Worm (Caenorhabditis elegans) whole organism, early embryonic: ENCODE results near the gene dohh-1.
A peak's percentile ranks its signal among the peaks of the same experiment; 100 is the strongest.

ENCODE experiments used
- B0310.2 ChIP-seq: sonication (generic microtip); optimal IDR thresholded peaks from 2 replicates; lab custom pipeline; 2016; ENCODE audit warnings: mild to moderate bottlenecking, missing genetic modification characterization, missing compliant biosample characterization
- F13C5.2 ChIP-seq: sonication (generic microtip); optimal IDR thresholded peaks from 2 replicates; lab custom pipeline; 2017; ENCODE audit warnings: mild to moderate bottlenecking, missing genetic modification characterization, inconsistent platforms, missing compliant biosample characterization
- aly-1 ChIP-seq: sonication (generic microtip); optimal IDR thresholded peaks from 2 replicates; lab custom pipeline; 2016; ENCODE audit warnings: missing genetic modification characterization, missing compliant biosample characterization
- ama-1 ChIP-seq: fragments of 150-350 bp; optimal IDR thresholded peaks from 2 replicates; lab custom pipeline; 2014
- ceh-13 ChIP-seq: fragments of 200-800 bp; sonication (Bioruptor generic); optimal IDR thresholded peaks from 2 replicates; lab custom pipeline; 2018; ENCODE audit warnings: mild to moderate bottlenecking, missing genetic modification characterization, missing compliant biosample characterization
- ceh-36 ChIP-seq: sonication (generic microtip); optimal IDR thresholded peaks from 2 replicates; lab custom pipeline; 2016; ENCODE audit warnings: missing genetic modification characterization, inconsistent platforms, missing compliant biosample characterization
- ets-7 ChIP-seq: sonication (generic microtip); optimal IDR thresholded peaks from 2 replicates; lab custom pipeline; 2016; ENCODE audit warnings: missing genotype, missing genetic modification characterization, missing compliant biosample characterization
- flt-1 ChIP-seq: fragments of 200-800 bp; sonication (Bioruptor generic); IDR thresholded peaks from 2 replicates; pipeline ENCODE4 v1.3.6; 2022; ENCODE audit warnings: missing genetic modification characterization, missing compliant biosample characterization
- hmbx-1 ChIP-seq: sonication (generic microtip); optimal IDR thresholded peaks from 2 replicates; lab custom pipeline; 2016; ENCODE audit warnings: mild to moderate bottlenecking, missing genetic modification characterization, missing compliant biosample characterization
- hmg-4 ChIP-seq: fragments of 200-800 bp; sonication (Bioruptor generic); optimal IDR thresholded peaks from 2 replicates; lab custom pipeline; 2018; ENCODE audit warnings: mild to moderate bottlenecking, missing genetic modification characterization, missing compliant biosample characterization
- hnd-1 ChIP-seq: sonication (generic microtip); optimal IDR thresholded peaks from 2 replicates; lab custom pipeline; 2016; ENCODE audit warnings: missing genetic modification characterization, missing compliant biosample characterization
- pes-1 ChIP-seq: fragments of 200-800 bp; sonication (Bioruptor generic); IDR thresholded peaks from 2 replicates; pipeline ENCODE4 v1.3.6; 2022; ENCODE audit warnings: missing genetic modification reagents, missing genetic modification characterization, missing compliant biosample characterization
- scrt-1 ChIP-seq: fragments of 200-800 bp; sonication (Bioruptor generic); IDR thresholded peaks from 2 replicates; pipeline ENCODE4 v1.3.6; 2022; ENCODE audit warnings: missing genetic modification characterization, missing compliant biosample characterization
- sea-1 ChIP-seq: fragments of 200-800 bp; sonication (Bioruptor generic); conservative IDR thresholded peaks from 2 replicates; pipeline ENCODE4 v1.3.6; 2022; ENCODE audit warnings: missing genetic modification characterization, missing compliant biosample characterization
- tbx-11 ChIP-seq: fragments of 200-800 bp; sonication (Bioruptor generic); IDR thresholded peaks from 2 replicates; pipeline ENCODE4 v1.3.6; 2022; ENCODE audit warnings: missing genetic modification characterization, missing compliant biosample characterization
- tbx-37 ChIP-seq: fragments of 200-800 bp; sonication (Bioruptor generic); conservative IDR thresholded peaks from 2 replicates; pipeline ENCODE4 v1.3.6; 2022; ENCODE audit warnings: missing genetic modification reagents, missing genetic modification characterization, missing compliant biosample characterization
- tra-4 ChIP-seq: sonication (generic microtip); optimal IDR thresholded peaks from 2 replicates; lab custom pipeline; 2017; ENCODE audit warnings: missing genetic modification characterization, missing compliant biosample characterization

dohh-1 gene

ce11 chrII:10547311-10547710 is 32.4 kb upstream of the dohh-1 start:
- TF ChIP-seq pes-1 = no peak
- no peak for TF ChIP-seq hmg-4 (GFP tag; lab: Kevin White, UChicago)
- 0 out of 2 replicates have a peak, but pooled peaks have one; percentile 19 for TF ChIP-seq sea-1 (GFP tag; lab: Robert Waterston, UW)
- TF ChIP-seq aly-1 = peak; percentile 43

ce11 chrII:10547803-10548693 is 31.7 kb upstream of the dohh-1 start:
- TF ChIP-seq ama-1 (lab: Kevin White, UChicago) = peak; percentile 0
- TF ChIP-seq ets-7 (tag; lab: Kevin White, UChicago) = no peak
- peak; percentile 40 for TF ChIP-seq hmg-4 (GFP tag; lab: Kevin White, UChicago)

ce11 chrII:10548778-10549671 is 30.7 kb upstream of the dohh-1 start:
- TF ChIP-seq pes-1 (no peak), ceh-13 (GFP tag; lab: Kevin White, UChicago) (no peak), sea-1 (GFP tag; lab: Robert Waterston, UW) (no peak), ama-1 (lab: Kevin White, UChicago) (peak; percentile 28), scrt-1 (GFP tag; lab: Robert Waterston, UW) (peak; percentile 59; the same call in 1 of the 2 replicates), F13C5.2 (tag; lab: Kevin White, UChicago) (peak; percentile 56), hmg-4 (GFP tag; lab: Kevin White, UChicago) (peak; percentile 61), flt-1 (GFP tag; lab: Robert Waterston, UW) (peak; percentile 54)

- TF ChIP-seq ceh-36 (tag; lab: Kevin White, UChicago) = no peak
- no peak for TF ChIP-seq tbx-11 (GFP tag; lab: Robert Waterston, UW)
- TF ChIP-seq ets-7 (tag; lab: Kevin White, UChicago) = no peak
- TF ChIP-seq aly-1 = no peak
- no peak for TF ChIP-seq ama-1 (lab: Kevin White, UChicago)
- no peak for TF ChIP-seq pes-1
- no peak for TF ChIP-seq sea-1 (GFP tag; lab: Robert Waterston, UW)
- no peak for TF ChIP-seq hnd-1 (tag; lab: Kevin White, UChicago)
- no peak for TF ChIP-seq ceh-13 (GFP tag; lab: Kevin White, UChicago)
- no peak for TF ChIP-seq hmbx-1 (tag; lab: Kevin White, UChicago)
- no peak for TF ChIP-seq tra-4
- TF ChIP-seq B0310.2 (tag; lab: Kevin White, UChicago) = no peak
- no peak for TF ChIP-seq scrt-1 (GFP tag; lab: Robert Waterston, UW)
- no peak for TF ChIP-seq F13C5.2 (tag; lab: Kevin White, UChicago)
Observed at ce11 chrII:10550173-10550572, 29.6 kb upstream of the dohh-1 start.

ce11 chrII:10550872-10551647 is 28.7 kb upstream of the dohh-1 start:
- TF ChIP-seq B0310.2 (tag; lab: Kevin White, UChicago) (no peak), ceh-36 (tag; lab: Kevin White, UChicago) (no peak), aly-1 (no peak), pes-1 (no peak), tbx-37 (GFP tag; lab: Robert Waterston, UW) (no peak), ets-7 (tag; lab: Kevin White, UChicago) (no peak)

ce11 chrII:10551985-10552736 is 27.6 kb upstream of the dohh-1 start:
- TF ChIP-seq B0310.2 (tag; lab: Kevin White, UChicago) (no peak), ama-1 (lab: Kevin White, UChicago) (no peak), tbx-11 (GFP tag; lab: Robert Waterston, UW) (no peak)

ce11 chrII:10553377-10554045 is 26.2 kb upstream of the dohh-1 start:
- TF ChIP-seq hmg-4 (GFP tag; lab: Kevin White, UChicago) (no peak), aly-1 (no peak), hnd-1 (tag; lab: Kevin White, UChicago) (no peak), tra-4 (no peak), pes-1 (no peak), ama-1 (lab: Kevin White, UChicago) (no peak), B0310.2 (tag; lab: Kevin White, UChicago) (no peak), tbx-37 (GFP tag; lab: Robert Waterston, UW) (no peak), ets-7 (tag; lab: Kevin White, UChicago) (no peak)
